Fruit fly (Drosophila melanogaster): ENCODE measurements around the gene Vps16B.

DNA sequence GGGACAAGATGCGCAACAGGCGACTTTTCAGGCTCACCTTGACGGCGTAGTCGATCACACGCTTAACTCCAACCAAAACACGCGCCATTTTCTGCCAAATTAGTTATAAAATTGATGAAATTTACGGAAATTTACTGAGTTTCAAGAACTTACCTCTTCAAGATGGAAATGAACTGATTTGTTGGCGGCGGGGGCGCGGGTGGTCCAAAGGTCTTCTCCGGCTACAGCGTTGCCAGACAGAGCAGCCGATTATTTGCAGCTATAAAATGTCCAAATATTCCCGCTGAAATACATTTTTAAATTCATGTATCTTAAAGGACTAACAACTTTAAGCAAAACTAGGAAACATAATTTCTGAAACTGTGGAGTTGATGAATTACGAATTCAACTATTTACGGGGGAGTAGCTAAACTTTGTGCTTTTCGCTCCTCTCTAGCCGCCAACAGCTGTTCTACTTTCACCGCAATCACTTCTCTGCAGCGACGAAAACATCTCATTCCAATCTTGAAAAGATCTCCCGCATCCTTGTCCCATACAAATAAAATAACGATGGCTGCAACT lies 13.4 kb downstream of the Vps16B start, which contains the start of the genes Etfb and CG7789:
- TF ChIP-seq usp (GFP tag; optimal IDR thresholded peaks at IDR 0.05) (no peak), psq (optimal IDR thresholded peaks at IDR 0.05) (no peak)

Data from whole organism.